ENCODE assay signal across 5 worm cellular contexts in genomic region chrIV:2162256-2162655, ce11.
TF ChIP-seq lines count a peak whose summit lies in the region.

No protein-coding gene starts in this region.

TF ChIP-seq in whole organism, L1 larva, 84 proteins besides CTCF, POLR2A, EP300 and RAD21:
- TF ChIP-seq snpc-4 (tag; optimal IDR thresholded peaks at IDR 0.05; lab: Kevin White, UChicago) (no peak), lin-15B (tag; optimal IDR thresholded peaks at IDR 0.05; lab: Kevin White, UChicago) (no peak), nhr-47 (tag; optimal IDR thresholded peaks at IDR 0.05; lab: Kevin White, UChicago) (no peak), nhr-28 (tag; optimal IDR thresholded peaks at IDR 0.05; lab: Kevin White, UChicago) (peak; percentile 50), jun-1 (tag; optimal IDR thresholded peaks at IDR 0.05; lab: Kevin White, UChicago) (no peak), ceh-8 (GFP tag; optimal IDR thresholded peaks at IDR 0.05; lab: Kevin White, UChicago) (no peak), nhr-76 (tag; optimal IDR thresholded peaks at IDR 0.05; lab: Kevin White, UChicago) (no peak), F16B12.6 (tag; optimal IDR thresholded peaks at IDR 0.05; lab: Kevin White, UChicago) (no peak), ceh-63 (GFP tag; optimal IDR thresholded peaks at IDR 0.05; lab: Kevin White, UChicago) (no peak), unc-62 (GFP tag; optimal IDR thresholded peaks at IDR 0.05; lab: Kevin White, UChicago) (no peak), lin-14 (GFP tag; optimal IDR thresholded peaks at IDR 0.05; lab: Kevin White, UChicago) (no peak), sox-4 (tag; optimal IDR thresholded peaks at IDR 0.05; lab: Kevin White, UChicago) (no peak), rnt-1 (tag; optimal IDR thresholded peaks at IDR 0.05; lab: Kevin White, UChicago) (no peak), vab-15 (tag; optimal IDR thresholded peaks at IDR 0.05; lab: Kevin White, UChicago) (no peak), efl-3 (GFP tag; optimal IDR thresholded peaks at IDR 0.05; lab: Kevin White, UChicago) (no peak), swsn-7 (tag; optimal IDR thresholded peaks at IDR 0.05; lab: Kevin White, UChicago) (no peak), nhr-77 (tag; optimal IDR thresholded peaks at IDR 0.05; lab: Kevin White, UChicago) (peak; percentile 59)

TF ChIP-seq in whole organism, L2 larva, 48 proteins besides CTCF, POLR2A, EP300 and RAD21:
- TF ChIP-seq nhr-10 (tag; optimal IDR thresholded peaks at IDR 0.05; lab: Kevin White, UChicago) (no peak), F13H6.1 (tag; optimal IDR thresholded peaks at IDR 0.05; lab: Kevin White, UChicago) (peak; percentile 66)

TF ChIP-seq in whole organism, L3 larva, 47 proteins besides CTCF, POLR2A, EP300 and RAD21:
- TF ChIP-seq nfya-1 (tag; optimal IDR thresholded peaks at IDR 0.05; lab: Kevin White, UChicago; ENCODE audit: insufficient read depth) (no peak), pha-4 (tag; optimal IDR thresholded peaks at IDR 0.05; lab: Kevin White, UChicago) (peak; percentile 92), skn-1 (tag; optimal IDR thresholded peaks at IDR 0.05; lab: Kevin White, UChicago) (no peak), snpc-4 (tag; optimal IDR thresholded peaks at IDR 0.05; lab: Kevin White, UChicago) (no peak), pqm-1 (tag; optimal IDR thresholded peaks at IDR 0.05; lab: Kevin White, UChicago) (no peak), unc-62 (GFP tag; optimal IDR thresholded peaks at IDR 0.05; lab: Kevin White, UChicago) (no peak)

TF ChIP-seq in whole organism, L4 larva, 104 proteins besides CTCF, POLR2A, EP300 and RAD21:
- TF ChIP-seq Y105C5A.15 (GFP tag; IDR thresholded peaks at IDR 0.05; lab: Robert Waterston, UW) (no peak), pha-4 (GFP tag; IDR thresholded peaks at IDR 0.05; lab: Robert Waterston, UW) (no peak), pha-4 (tag; optimal IDR thresholded peaks at IDR 0.05; lab: Kevin White, UChicago) (peak; percentile 70), mep-1 (tag; optimal IDR thresholded peaks at IDR 0.05; lab: Kevin White, UChicago) (no peak), nhr-28 (tag; optimal IDR thresholded peaks at IDR 0.05; lab: Kevin White, UChicago) (peak; percentile 58), saeg-2 (GFP tag; IDR thresholded peaks at IDR 0.05; lab: Robert Waterston, UW) (no peak), unc-62 (GFP tag; optimal IDR thresholded peaks at IDR 0.05 in 1 of 2; lab: Kevin White, UChicago) (peak in 1 of 2 experiments; percentile 85), unc-62 (tag; optimal IDR thresholded peaks at IDR 0.05; lab: Kevin White, UChicago) (no peak), mdl-1 (tag; optimal IDR thresholded peaks at IDR 0.05; lab: Kevin White, UChicago) (no peak)

TF ChIP-seq in whole organism, mixed stage, embryonic, 35 proteins besides CTCF, POLR2A, EP300 and RAD21:
- TF ChIP-seq nhr-28 (tag; optimal IDR thresholded peaks at IDR 0.05; lab: Kevin White, UChicago) (peak; percentile 44), nhr-12 (tag; optimal IDR thresholded peaks at IDR 0.05; lab: Kevin White, UChicago) (no peak)
TF ChIP-seq in whole organism, mixed stage, embryonic: peak in this region for 1.

Comparison
In these comparisons a context has a peak if more than half of its experiments do, and no peak if none do; other contexts are left out.
1. Of the 29 proteins assayed by ChIP-seq in both whole organism, L4 larva and whole organism, L1 larva: peak only in whole organism, L4 larva: none; only in whole organism, L1 larva: nhr-77; in both: nhr-28; in neither: 26; mixed calls (peak in some experiments, not most) for 1.